Fruit fly (Drosophila melanogaster): ENCODE results near the gene dysf.
A peak's percentile ranks its signal among the peaks of the same experiment; 100 is the strongest.

The dysf gene

dm6 chr3R:26098502-26099210 lies at the start of gene dysf:
dysf (minus strand) TSS chr3R:26098711.
- no peak for TF ChIP-seq Hr78 (GFP tag; optimal IDR thresholded peaks at IDR 0.05)
- TF ChIP-seq HLH106 (tag; optimal IDR thresholded peaks at IDR 0.05) = peak; percentile 88
- TF ChIP-seq fru (GFP tag; optimal IDR thresholded peaks at IDR 0.05) = peak; percentile 29
- TF ChIP-seq Vsx2 (GFP tag; optimal IDR thresholded peaks at IDR 0.05; ENCODE audit: partially characterized antibody) = peak; percentile 94
- peak; percentile 73 for TF ChIP-seq psq (GFP tag; optimal IDR thresholded peaks at IDR 0.05)
- TF ChIP-seq lola (GFP tag; optimal IDR thresholded peaks at IDR 0.05) = no peak
- no peak for TF ChIP-seq pan (optimal IDR thresholded peaks at IDR 0.05)
- TF ChIP-seq GATAd (GFP tag; optimal IDR thresholded peaks at IDR 0.05) = no peak
- TF ChIP-seq Sp1 (GFP tag; optimal IDR thresholded peaks at IDR 0.05) = peak; percentile 89
- TF ChIP-seq Hr83 (GFP tag; optimal IDR thresholded peaks at IDR 0.05; ENCODE audit: poor library complexity, severe bottlenecking) = peak; percentile 45
- TF ChIP-seq usp (GFP tag; optimal IDR thresholded peaks at IDR 0.05) = no peak
- TF ChIP-seq CrebA (GFP tag; optimal IDR thresholded peaks at IDR 0.05; ENCODE audit: borderline replicate concordance) = no peak
- TF ChIP-seq jim (GFP tag; optimal IDR thresholded peaks at IDR 0.05) = no peak
- no peak for TF ChIP-seq Dfd (GFP tag; optimal IDR thresholded peaks at IDR 0.05)
- no peak for TF ChIP-seq Myc (optimal IDR thresholded peaks at IDR 0.05)
- TF ChIP-seq tai (GFP tag; optimal IDR thresholded peaks at IDR 0.05) = no peak
- TF ChIP-seq dmrt93B (GFP tag; optimal IDR thresholded peaks at IDR 0.05) = peak; percentile 68
- TF ChIP-seq CG32264 (GFP tag; optimal IDR thresholded peaks at IDR 0.05) = no peak
- TF ChIP-seq br (GFP tag; optimal IDR thresholded peaks at IDR 0.05) = no peak
- TF ChIP-seq Abd-B (GFP tag; optimal IDR thresholded peaks at IDR 0.05) = no peak
- TF ChIP-seq h (GFP tag; optimal IDR thresholded peaks at IDR 0.05) = no peak
- TF ChIP-seq Hnf4 (GFP tag; optimal IDR thresholded peaks at IDR 0.05) = no peak
- TF ChIP-seq CG9705 (GFP tag; optimal IDR thresholded peaks at IDR 0.05) = peak; percentile 9
- no peak for TF ChIP-seq dsf (GFP tag; optimal IDR thresholded peaks at IDR 0.05; ENCODE audit: borderline replicate concordance)
- no peak for TF ChIP-seq ey (GFP tag; optimal IDR thresholded peaks at IDR 0.05)
- TF ChIP-seq dl (GFP tag; optimal IDR thresholded peaks at IDR 0.05; ENCODE audit: insufficient read depth in 1 of 2, partially characterized antibody in 2 of 2) = peak; percentile 47 to 70
- no peak for TF ChIP-seq brk (GFP tag; optimal IDR thresholded peaks at IDR 0.05)
- no peak for TF ChIP-seq N (GFP tag; optimal IDR thresholded peaks at IDR 0.05)
- no peak for TF ChIP-seq woc (GFP tag; optimal IDR thresholded peaks at IDR 0.05)
- peak; percentile 85 for TF ChIP-seq Dif (GFP tag; optimal IDR thresholded peaks at IDR 0.05; ENCODE audit: partially characterized antibody)
- TF ChIP-seq OdsH (GFP tag; optimal IDR thresholded peaks at IDR 0.05) = peak; percentile 55
- TF ChIP-seq Jra (GFP tag; optimal IDR thresholded peaks at IDR 0.05) = no peak
- TF ChIP-seq Rel (GFP tag; optimal IDR thresholded peaks at IDR 0.05) = no peak
- TF ChIP-seq Rel (tag; optimal IDR thresholded peaks at IDR 0.05) = peak; percentile 25
- TF ChIP-seq sage (GFP tag; optimal IDR thresholded peaks at IDR 0.05) = no peak
- TF ChIP-seq sv (GFP tag; optimal IDR thresholded peaks at IDR 0.05) = peak; percentile 4
- TF ChIP-seq foxo (GFP tag; optimal IDR thresholded peaks at IDR 0.05) = peak in 1 of 2 experiments; percentile 79
- TF ChIP-seq Mio (GFP tag; optimal IDR thresholded peaks at IDR 0.05) = no peak
- TF ChIP-seq rgr (GFP tag; optimal IDR thresholded peaks at IDR 0.05) = peak; percentile 39

dm6 chr3R:26137189-26137588 lies 38.7 kb upstream of the dysf start:
- no peak for TF ChIP-seq Rel (GFP tag; optimal IDR thresholded peaks at IDR 0.05)
- TF ChIP-seq Rel (tag; optimal IDR thresholded peaks at IDR 0.05) = no peak
- TF ChIP-seq br (GFP tag; optimal IDR thresholded peaks at IDR 0.05) = no peak
- no peak for TF ChIP-seq Mio (GFP tag; optimal IDR thresholded peaks at IDR 0.05)
- TF ChIP-seq Vsx2 (GFP tag; optimal IDR thresholded peaks at IDR 0.05; ENCODE audit: partially characterized antibody) = peak; percentile 39
- no peak for TF ChIP-seq GATAd (GFP tag; optimal IDR thresholded peaks at IDR 0.05)
- TF ChIP-seq Dif (GFP tag; optimal IDR thresholded peaks at IDR 0.05; ENCODE audit: partially characterized antibody) = peak; percentile 16
